Fruit fly (Drosophila melanogaster) whole organism, embryonic: ENCODE results near the gene Est-Q.

Experiments
- CG10267 ChIP-seq: fragments of 200-800 bp; sonication (Bioruptor generic); optimal IDR thresholded peaks from 2 replicates; lab custom pipeline; 2018; ENCODE audit warnings: missing biosample characterization, mild to moderate bottlenecking, missing genetic modification characterization, moderate library complexity
- CG10321 ChIP-seq: fragments of 200-800 bp; sonication (Bioruptor generic); IDR thresholded peaks from 2 replicates; pipeline ENCODE4 v1.3.6; 2022; ENCODE audit warnings: missing biosample characterization, missing genetic modification characterization
- CG11247 ChIP-seq: fragments of 200-800 bp; sonication (Bioruptor generic); IDR thresholded peaks from 2 replicates; pipeline ENCODE4 v1.3.6; 2022; ENCODE audit warnings: missing biosample characterization, missing genetic modification characterization
- CG11723 ChIP-seq: fragments of 200-800 bp; sonication (Bioruptor generic); optimal IDR thresholded peaks from 2 replicates; lab custom pipeline; 2017; ENCODE audit warnings: missing biosample characterization, mild to moderate bottlenecking, missing genetic modification characterization
- CG12071 ChIP-seq: fragments of 200-800 bp; sonication (Bioruptor generic); optimal IDR thresholded peaks from 3 replicates; lab custom pipeline; 2018; ENCODE audit warnings: missing biosample characterization, mild to moderate bottlenecking, missing genetic modification characterization
- CG12236 ChIP-seq: fragments of 200-800 bp; sonication (Bioruptor generic); optimal IDR thresholded peaks from 2 replicates; lab custom pipeline; 2016; ENCODE audit warnings: missing biosample characterization, missing genetic modification characterization
- CG17361 ChIP-seq: fragments of 200-800 bp; sonication (Bioruptor generic); IDR thresholded peaks from 3 replicates; pipeline ENCODE4 v1.3.6; 2022; ENCODE audit warnings: missing biosample characterization, missing genetic modification characterization
- CG17568 ChIP-seq: fragments of 200-800 bp; sonication (Bioruptor generic); optimal IDR thresholded peaks from 2 replicates; lab custom pipeline; 2018; ENCODE audit warnings: missing biosample characterization, mild to moderate bottlenecking, missing genetic modification characterization, moderate library complexity
- CG18764 ChIP-seq: fragments of 200-800 bp; sonication (Bioruptor generic); optimal IDR thresholded peaks from 3 replicates; lab custom pipeline; 2016; ENCODE audit warnings: missing biosample characterization, missing genetic modification characterization
- CG3163 ChIP-seq: fragments of 200-800 bp; sonication (Bioruptor generic); optimal IDR thresholded peaks from 3 replicates; lab custom pipeline; 2016; ENCODE audit warnings: missing biosample characterization, missing genetic modification characterization
- CG3847 ChIP-seq: fragments of 200-800 bp; sonication (Bioruptor generic); IDR thresholded peaks from 2 replicates; pipeline ENCODE4 v1.3.6; 2022; ENCODE audit warnings: missing biosample characterization, missing genetic modification characterization
- CG4404 ChIP-seq: fragments of 200-800 bp; sonication (Bioruptor generic); IDR thresholded peaks from 2 replicates; pipeline ENCODE4 v1.3.6; 2022; ENCODE audit warnings: missing biosample characterization, missing genetic modification characterization
- CG6854 ChIP-seq: fragments of 200-800 bp; sonication (Bioruptor generic); optimal IDR thresholded peaks from 3 replicates; lab custom pipeline; 2017; ENCODE audit warnings: missing biosample characterization, mild to moderate bottlenecking, missing genetic modification characterization
- CG7745 ChIP-seq: fragments of 200-800 bp; sonication (Bioruptor generic); optimal IDR thresholded peaks from 2 replicates; lab custom pipeline; 2018; ENCODE audit warnings: missing biosample characterization, mild to moderate bottlenecking, missing genetic modification characterization, moderate library complexity
- CG7786 ChIP-seq: fragments of 200-800 bp; sonication (Bioruptor generic); optimal IDR thresholded peaks from 2 replicates; lab custom pipeline; 2016; ENCODE audit warnings: missing biosample characterization, missing genetic modification characterization
- CG7928 ChIP-seq: fragments of 200-800 bp; sonication (Bioruptor generic); optimal IDR thresholded peaks from 2 replicates; lab custom pipeline; 2017; ENCODE audit warnings: missing biosample characterization, mild to moderate bottlenecking, missing genetic modification characterization
- CG8359 ChIP-seq: fragments of 200-800 bp; sonication (Bioruptor generic); optimal IDR thresholded peaks from 2 replicates; lab custom pipeline; 2017; ENCODE audit warnings: missing biosample characterization, mild to moderate bottlenecking, missing genetic modification characterization, borderline replicate concordance
- CG8388 ChIP-seq: fragments of 200-800 bp; sonication (Bioruptor generic); optimal IDR thresholded peaks from 2 replicates; lab custom pipeline; 2019; ENCODE audit warnings: missing biosample characterization, mild to moderate bottlenecking, missing genetic modification characterization, moderate library complexity
- CG9215 ChIP-seq: fragments of 200-800 bp; sonication (Bioruptor generic); IDR thresholded peaks from 2 replicates; pipeline ENCODE4 v1.3.6; 2022; ENCODE audit warnings: missing biosample characterization, missing genetic modification characterization
- CG9876 ChIP-seq: fragments of 200-800 bp; sonication (Bioruptor generic); optimal IDR thresholded peaks from 2 replicates; lab custom pipeline; 2016; ENCODE audit warnings: missing biosample characterization, missing genetic modification characterization
- CrebB ChIP-seq: fragments of 200-800 bp; sonication (Bioruptor generic); optimal IDR thresholded peaks from 3 replicates; lab custom pipeline; 2018; ENCODE audit warnings: missing biosample characterization, mild to moderate bottlenecking, missing genetic modification characterization
- Dp ChIP-seq: fragments of 200-800 bp; sonication (Bioruptor generic); optimal IDR thresholded peaks from 2 replicates; lab custom pipeline; 2018; ENCODE audit warnings: missing biosample characterization, mild to moderate bottlenecking, missing genetic modification characterization, moderate library complexity
- Ets97D ChIP-seq: fragments of 200-800 bp; sonication (Bioruptor generic); optimal IDR thresholded peaks from 3 replicates; lab custom pipeline; 2016; ENCODE audit warnings: missing biosample characterization, missing genetic modification characterization
- Fer3 ChIP-seq: fragments of 200-800 bp; sonication (Bioruptor generic); optimal IDR thresholded peaks from 2 replicates; lab custom pipeline; 2018; ENCODE audit warnings: missing biosample characterization, mild to moderate bottlenecking, missing genetic modification characterization, moderate library complexity
- H2.0 ChIP-seq: fragments of 200-800 bp; sonication (Bioruptor generic); IDR thresholded peaks from 2 replicates; pipeline ENCODE4 v1.3.6; 2022; ENCODE audit warnings: missing biosample characterization, missing genetic modification characterization
- HHEX ChIP-seq: fragments of 200-800 bp; sonication (Bioruptor generic); optimal IDR thresholded peaks from 3 replicates; lab custom pipeline; 2017; ENCODE audit warnings: missing biosample characterization, mild to moderate bottlenecking, missing genetic modification characterization, missing genetic modification reagents
- HLHmδ ChIP-seq: fragments of 200-800 bp; sonication (Bioruptor generic); optimal IDR thresholded peaks from 2 replicates; lab custom pipeline; 2018; ENCODE audit warnings: missing biosample characterization, mild to moderate bottlenecking, missing genetic modification characterization, moderate library complexity
- HmgZ ChIP-seq: fragments of 200-800 bp; sonication (Bioruptor generic); optimal IDR thresholded peaks from 2 replicates; lab custom pipeline; 2018; ENCODE audit warnings: missing biosample characterization, mild to moderate bottlenecking, missing genetic modification characterization
- Jarid2 ChIP-seq: fragments of 200-800 bp; sonication (Bioruptor generic); optimal IDR thresholded peaks from 3 replicates; lab custom pipeline; 2017; ENCODE audit warnings: mild to moderate bottlenecking, missing biosample characterization, missing genetic modification reagents, missing genetic modification characterization
- Max ChIP-seq: fragments of 200-800 bp; sonication (Bioruptor generic); optimal IDR thresholded peaks from 2 replicates; lab custom pipeline; 2016; ENCODE audit warnings: missing biosample characterization, mild to moderate bottlenecking, missing genetic modification characterization
- NC2α ChIP-seq: fragments of 200-800 bp; sonication (Bioruptor generic); optimal IDR thresholded peaks from 2 replicates; lab custom pipeline; 2016; ENCODE audit warnings: missing biosample characterization, missing genetic modification characterization
- Oli ChIP-seq: fragments of 200-800 bp; sonication (Bioruptor generic); optimal IDR thresholded peaks from 2 replicates; lab custom pipeline; 2018; ENCODE audit warnings: missing biosample characterization, mild to moderate bottlenecking, missing genetic modification characterization, moderate library complexity
- Optix ChIP-seq: fragments of 200-800 bp; sonication (Bioruptor generic); IDR thresholded peaks from 3 replicates; pipeline ENCODE4 v1.3.6; 2022; ENCODE audit warnings: missing biosample characterization, missing genetic modification characterization
- Rx ChIP-seq: fragments of 200-800 bp; sonication (Bioruptor generic); IDR thresholded peaks from 2 replicates; pipeline ENCODE4 v1.3.6; 2022; ENCODE audit warnings: missing biosample characterization, missing genetic modification characterization
- abd-A ChIP-seq: fragments of 200-800 bp; sonication (Bioruptor generic); optimal IDR thresholded peaks from 3 replicates; lab custom pipeline; 2019; ENCODE audit warnings: missing biosample characterization, mild to moderate bottlenecking, missing genetic modification characterization, moderate library complexity
- ac ChIP-seq: fragments of 200-800 bp; sonication (Bioruptor generic); optimal IDR thresholded peaks from 3 replicates; lab custom pipeline; 2017; ENCODE audit warnings: missing biosample characterization, mild to moderate bottlenecking, missing genetic modification characterization
- amos ChIP-seq: fragments of 200-800 bp; sonication (Bioruptor generic); IDR thresholded peaks from 2 replicates; pipeline ENCODE4 v1.3.6; 2022; ENCODE audit warnings: missing biosample characterization, missing genetic modification characterization; ENCODE audit not compliant: partially characterized antibody
- bsh ChIP-seq, 2 experiments: fragments of 200-800 bp; sonication (Bioruptor generic); optimal IDR thresholded peaks; 2 replicates each; lab custom pipeline; 2017 to 2018; ENCODE audit warnings: mild to moderate bottlenecking in 2 of 2, missing biosample characterization in 2 of 2, missing genetic modification characterization in 2 of 2, moderate library complexity in 1 of 2
- cad ChIP-seq: fragments of >200 bp; optimal IDR thresholded peaks from 2 replicates; lab custom pipeline; 2017; ENCODE audit warnings: missing biosample characterization, missing genetic modification characterization
- cg ChIP-seq: fragments of 200-800 bp; sonication (Bioruptor generic); optimal IDR thresholded peaks from 3 replicates; lab custom pipeline; 2019; ENCODE audit warnings: missing biosample characterization, mild to moderate bottlenecking, missing genetic modification characterization, moderate library complexity
- crp ChIP-seq, 2 experiments: fragments of 200-800 bp; sonication (Bioruptor generic); optimal IDR thresholded peaks; 2 replicates in 1 of 2; 3 replicates in 1 of 2; lab custom pipeline; 2017; ENCODE audit warnings: missing biosample characterization in 2 of 2, missing genetic modification characterization in 2 of 2, mild to moderate bottlenecking in 1 of 2, moderate library complexity in 1 of 2
- jumu ChIP-seq: fragments of 200-800 bp; sonication (Bioruptor generic); optimal IDR thresholded peaks from 3 replicates; lab custom pipeline; 2016; ENCODE audit warnings: missing biosample characterization, missing genetic modification characterization
- kay ChIP-seq: fragments of 200-800 bp; sonication (Bioruptor generic); optimal IDR thresholded peaks from 2 replicates; lab custom pipeline; 2016; ENCODE audit warnings: missing biosample characterization, missing genetic modification characterization
- lmd ChIP-seq: fragments of 200-800 bp; sonication (Bioruptor generic); IDR thresholded peaks from 2 replicates; pipeline ENCODE4 v1.3.6; 2022; ENCODE audit warnings: missing biosample characterization, missing genetic modification characterization
- rib ChIP-seq: fragments of 200-800 bp; sonication (Bioruptor generic); IDR thresholded peaks from 2 replicates; pipeline ENCODE4 v1.3.6; 2022; ENCODE audit warnings: missing biosample characterization, missing genetic modification characterization
- slbo ChIP-seq: fragments of 200-800 bp; sonication (Bioruptor generic); IDR thresholded peaks from 2 replicates; pipeline ENCODE4 v1.3.6; 2022; ENCODE audit warnings: missing biosample characterization, missing genetic modification characterization
- z ChIP-seq: fragments of 200-800 bp; sonication (Bioruptor generic); IDR thresholded peaks from 3 replicates; pipeline ENCODE4 v1.3.6; 2022; ENCODE audit warnings: missing biosample characterization, missing genetic modification characterization
- zen ChIP-seq: fragments of 200-800 bp; sonication (Bioruptor generic); optimal IDR thresholded peaks from 3 replicates; lab custom pipeline; 2018; ENCODE audit warnings: missing biosample characterization, mild to moderate bottlenecking, missing genetic modification characterization, moderate library complexity

Gene Est-Q

dm6 chr3L:21496865-21497634 lies 4.2 kb upstream of the Est-Q start, which contains the start of gene Hr78 (continued):
- TF ChIP-seq Jarid2 (GFP tag; lab: Kevin White, UChicago) (peak; percentile 50), HLHmδ (no peak), cg (GFP tag; lab: Kevin White, UChicago) (peak; percentile 86), amos (GFP tag; lab: Robert Waterston, UW) (peak; percentile 18; the same call in 1 of the 2 replicates), CG3163 (GFP tag; lab: Kevin White, UChicago) (no peak), CG3847 (GFP tag; lab: Robert Waterston, UW) (peak; percentile 40; the same call in 1 of the 2 replicates), Ets97D (peak; percentile 63), rib (no peak), Oli (tag; lab: Kevin White, UChicago) (peak; percentile 87), Fer3 (peak; percentile 78), CG6854 (GFP tag; lab: Kevin White, UChicago) (peak; percentile 88), bsh (GFP tag; optimal IDR thresholded peaks at IDR 0.05; lab: Kevin White, UChicago) (peak; percentile 80 to 81), CG18764 (GFP tag; lab: Kevin White, UChicago) (peak; percentile 40), z (GFP tag; lab: Robert Waterston, UW) (no peak), zen (tag; lab: Kevin White, UChicago) (peak; percentile 65), CG17568 (GFP tag; lab: Kevin White, UChicago) (peak; percentile 76), CG12236 (no peak), Optix (GFP tag; lab: Robert Waterston, UW) (peak; percentile 43; the same call in 1 of the 3 replicates), slbo (GFP tag; lab: Robert Waterston, UW) (peak; percentile 74), cad (peak; percentile 21), CG10321 (GFP tag; lab: Robert Waterston, UW) (peak; percentile 64), HHEX (GFP tag; lab: Kevin White, UChicago) (peak; percentile 81), CG11723 (GFP tag; lab: Kevin White, UChicago) (peak; percentile 63), CG8359 (GFP tag; lab: Kevin White, UChicago) (peak; percentile 71), jumu (GFP tag; lab: Kevin White, UChicago) (no peak), CG7745 (tag; lab: Kevin White, UChicago) (no peak), CrebB (tag; lab: Kevin White, UChicago) (peak; percentile 17), NC2α (GFP tag; lab: Kevin White, UChicago) (no peak), Rx (GFP tag; lab: Robert Waterston, UW) (peak; percentile 59), CG10267 (tag; lab: Kevin White, UChicago) (peak; percentile 82), H2.0 (GFP tag; lab: Robert Waterston, UW) (peak; percentile 38; the same call in 1 of the 2 replicates), CG11247 (GFP tag; lab: Robert Waterston, UW) (no peak; the same call in 1 of the 2 replicates), CG7786 (GFP tag; lab: Kevin White, UChicago) (peak; percentile 25), CG12071 (GFP tag; lab: Kevin White, UChicago) (peak; percentile 18), crp (GFP tag; optimal IDR thresholded peaks at IDR 0.05; lab: Kevin White, UChicago) (peak in 1 of 2 experiments; percentile 4), CG17361 (GFP tag; lab: Robert Waterston, UW) (peak; percentile 89), HmgZ (tag; lab: Kevin White, UChicago) (peak; percentile 22), CG7928 (GFP tag; lab: Kevin White, UChicago) (peak; percentile 22), CG8388 (GFP tag; lab: Kevin White, UChicago) (peak; percentile 99), CG9215 (GFP tag; lab: Robert Waterston, UW) (peak; percentile 28; the same call in 1 of the 2 replicates), kay (GFP tag; lab: Kevin White, UChicago) (peak; percentile 3), CG4404 (GFP tag; lab: Robert Waterston, UW) (peak; percentile 24; the same call in 1 of the 2 replicates), Max (peak; percentile 10), CG9876 (GFP tag; lab: Kevin White, UChicago) (no peak), ac (peak; percentile 43), abd-A (tag; lab: Kevin White, UChicago) (no peak), lmd (GFP tag; lab: Robert Waterston, UW) (peak; percentile 74), Dp (GFP tag; lab: Kevin White, UChicago) (no peak)
